Worm (Caenorhabditis elegans): ENCODE measurements around the gene chil-26.

ce11 chrII:9470027-9470426, 4.8 kb upstream of the chil-26 start, which contains the start of gene T19H5.6:
- TF ChIP-seq nhr-237 (tag; optimal IDR thresholded peaks at IDR 0.05) (no peak), unc-62 (GFP tag; optimal IDR thresholded peaks at IDR 0.05) (no peak), blmp-1 (tag; optimal IDR thresholded peaks at IDR 0.05) (no peak), nhr-28 (tag; optimal IDR thresholded peaks at IDR 0.05) (no peak), pha-4 (tag; optimal IDR thresholded peaks at IDR 0.05) (no peak), ztf-11 (tag; optimal IDR thresholded peaks at IDR 0.05) (no peak)

Data from whole organism, mixed stage, embryonic.